Fruit fly (Drosophila melanogaster) whole organism, prepupa: ENCODE results near the gene CG14551.

Experiments used
- CG10631 ChIP-seq: fragments of 200-800 bp; sonication (Bioruptor generic); optimal IDR thresholded peaks from 2 replicates; lab custom pipeline; 2016; ENCODE audit warnings: missing biosample characterization, missing genetic modification characterization
- CG10669 ChIP-seq: fragments of 200-800 bp; sonication (Bioruptor generic); optimal IDR thresholded peaks from 3 replicates; lab custom pipeline; 2018; ENCODE audit warnings: missing biosample characterization, mild to moderate bottlenecking, missing genetic modification characterization, moderate library complexity
- CG11294 ChIP-seq: fragments of 200-800 bp; sonication (Bioruptor generic); IDR thresholded peaks from 2 replicates; pipeline ENCODE4 v1.3.6; 2022; ENCODE audit warnings: missing biosample characterization, missing genetic modification characterization
- CG11762 ChIP-seq: fragments of 200-800 bp; sonication (Bioruptor generic); optimal IDR thresholded peaks from 3 replicates; lab custom pipeline; 2016; ENCODE audit warnings: missing biosample characterization, missing genetic modification characterization; ENCODE audit not compliant: insufficient read depth
- CG11902 ChIP-seq: fragments of 200-800 bp; sonication (Bioruptor generic); optimal IDR thresholded peaks from 3 replicates; lab custom pipeline; 2016; ENCODE audit warnings: missing biosample characterization, missing genetic modification characterization
- CG15336 ChIP-seq: fragments of 200-800 bp; sonication (Bioruptor generic); IDR thresholded peaks from 2 replicates; pipeline ENCODE4 v1.3.6; 2022; ENCODE audit warnings: missing biosample characterization, missing genetic modification characterization
- CG1621 ChIP-seq: fragments of 200-800 bp; sonication (Bioruptor generic); optimal IDR thresholded peaks from 3 replicates; lab custom pipeline; 2018; ENCODE audit warnings: missing biosample characterization, mild to moderate bottlenecking, missing genetic modification characterization
- CG16779 ChIP-seq: fragments of 200-800 bp; sonication (Bioruptor generic); optimal IDR thresholded peaks from 3 replicates; lab custom pipeline; 2017; ENCODE audit warnings: missing biosample characterization, mild to moderate bottlenecking, missing genetic modification characterization
- CG3032 ChIP-seq: fragments of 200-800 bp; optimal IDR thresholded peaks from 2 replicates; lab custom pipeline; 2019; ENCODE audit warnings: missing biosample characterization, mild to moderate bottlenecking, missing genetic modification characterization, moderate library complexity
- CG31627 ChIP-seq: fragments of 200-800 bp; sonication (Bioruptor generic); optimal IDR thresholded peaks from 3 replicates; lab custom pipeline; 2016; ENCODE audit warnings: missing biosample characterization, missing genetic modification characterization
- CG32006 ChIP-seq: fragments of 200-800 bp; sonication (Bioruptor generic); optimal IDR thresholded peaks from 3 replicates; lab custom pipeline; 2017; ENCODE audit warnings: missing biosample characterization, mild to moderate bottlenecking, missing genetic modification characterization
- CG34406 ChIP-seq: fragments of 200-800 bp; sonication (Bioruptor generic); optimal IDR thresholded peaks from 3 replicates; lab custom pipeline; 2016; ENCODE audit warnings: missing biosample characterization, missing genetic modification characterization
- CG3919 ChIP-seq: fragments of 200-800 bp; sonication (Bioruptor generic); optimal IDR thresholded peaks from 3 replicates; lab custom pipeline; 2016; ENCODE audit warnings: missing biosample characterization, missing genetic modification characterization
- CG6276 ChIP-seq: fragments of 200-800 bp; sonication (Bioruptor generic); optimal IDR thresholded peaks from 2 replicates; lab custom pipeline; 2017; ENCODE audit warnings: missing biosample characterization, mild to moderate bottlenecking, missing genetic modification characterization
- CG6792 ChIP-seq: fragments of 200-800 bp; sonication (Bioruptor generic); optimal IDR thresholded peaks from 3 replicates; lab custom pipeline; 2016; ENCODE audit warnings: missing biosample characterization, missing genetic modification characterization
- CG6808 ChIP-seq: fragments of 200-800 bp; sonication (Bioruptor generic); optimal IDR thresholded peaks from 3 replicates; lab custom pipeline; 2017; ENCODE audit warnings: missing biosample characterization, missing genetic modification characterization, mild to moderate bottlenecking, moderate library complexity, missing genetic modification reagents
- CG6854 ChIP-seq: fragments of 200-800 bp; sonication (Bioruptor generic); optimal IDR thresholded peaks from 2 replicates; lab custom pipeline; 2017; ENCODE audit warnings: missing biosample characterization, mild to moderate bottlenecking, missing genetic modification characterization
- CG7368 ChIP-seq: fragments of 200-800 bp; sonication (Bioruptor generic); optimal IDR thresholded peaks from 3 replicates; lab custom pipeline; 2016; ENCODE audit warnings: missing biosample characterization, missing genetic modification characterization
- CG8119 ChIP-seq: fragments of 200-800 bp; sonication (Bioruptor generic); IDR thresholded peaks from 3 replicates; pipeline ENCODE4 v1.3.6; 2022; ENCODE audit warnings: missing biosample characterization, missing genetic modification characterization
- CG8319 ChIP-seq: fragments of 200-800 bp; sonication (Bioruptor generic); optimal IDR thresholded peaks from 3 replicates; lab custom pipeline; 2016; ENCODE audit warnings: missing biosample characterization, missing genetic modification characterization
- CG8632 ChIP-seq: fragments of 200-800 bp; sonication (Bioruptor generic); optimal IDR thresholded peaks from 3 replicates; lab custom pipeline; 2016; ENCODE audit warnings: missing biosample characterization, missing genetic modification characterization
- CG9139 ChIP-seq: fragments of 200-800 bp; sonication (Bioruptor generic); optimal IDR thresholded peaks from 3 replicates; lab custom pipeline; 2017; ENCODE audit warnings: missing biosample characterization, mild to moderate bottlenecking, missing genetic modification characterization
- Eip78C ChIP-seq: fragments of 200-800 bp; sonication (Bioruptor generic); peaks from one replicate; lab custom pipeline; 2016; ENCODE audit warnings: missing biosample characterization, missing genetic modification characterization
- Eip93F ChIP-seq: fragments of 200-800 bp; sonication (Bioruptor generic); optimal IDR thresholded peaks from 2 replicates; lab custom pipeline; 2016; ENCODE audit warnings: missing biosample characterization, mild to moderate bottlenecking, missing genetic modification characterization
- Ets21C ChIP-seq: fragments of 200-800 bp; sonication (Bioruptor generic); optimal IDR thresholded peaks from 3 replicates; lab custom pipeline; 2016; ENCODE audit warnings: missing biosample characterization, missing genetic modification characterization
- Ets96B ChIP-seq: fragments of 200-800 bp; optimal IDR thresholded peaks from 2 replicates; lab custom pipeline; 2019; ENCODE audit warnings: missing biosample characterization, mild to moderate bottlenecking, missing genetic modification characterization, moderate library complexity
- Gug ChIP-seq: fragments of 200-800 bp; sonication (Bioruptor generic); IDR thresholded peaks from 2 replicates; pipeline ENCODE4 v1.3.6; 2022; ENCODE audit warnings: missing biosample characterization, missing genetic modification characterization
- Hr39 ChIP-seq: fragments of 200-800 bp; sonication (Bioruptor generic); optimal IDR thresholded peaks from 2 replicates; lab custom pipeline; 2016; ENCODE audit warnings: missing biosample characterization, missing genetic modification characterization
- Lpt ChIP-seq: fragments of 200-800 bp; sonication (Bioruptor generic); optimal IDR thresholded peaks from 3 replicates; lab custom pipeline; 2016; ENCODE audit warnings: missing biosample characterization, missing genetic modification characterization
- Met ChIP-seq: fragments of 200-800 bp; sonication (Bioruptor generic); optimal IDR thresholded peaks from 3 replicates; lab custom pipeline; 2016; ENCODE audit warnings: missing biosample characterization, missing genetic modification characterization
- OdsH ChIP-seq: fragments of 200-800 bp; sonication (Bioruptor generic); optimal IDR thresholded peaks from 3 replicates; lab custom pipeline; 2016; ENCODE audit warnings: missing biosample characterization, missing genetic modification characterization
- Sox14 ChIP-seq: fragments of 200-800 bp; sonication (Bioruptor generic); optimal IDR thresholded peaks from 3 replicates; lab custom pipeline; 2016; ENCODE audit warnings: missing biosample characterization, missing genetic modification characterization
- Sox15 ChIP-seq: fragments of 200-800 bp; sonication (Bioruptor generic); optimal IDR thresholded peaks from 3 replicates; lab custom pipeline; 2016; ENCODE audit warnings: missing biosample characterization, missing genetic modification characterization
- achi ChIP-seq: fragments of 200-800 bp; sonication (Bioruptor generic); optimal IDR thresholded peaks from 3 replicates; lab custom pipeline; 2016; ENCODE audit warnings: missing biosample characterization, missing genetic modification characterization
- acj6 ChIP-seq: fragments of 200-800 bp; sonication (Bioruptor generic); optimal IDR thresholded peaks from 3 replicates; lab custom pipeline; 2016; ENCODE audit warnings: missing biosample characterization, missing genetic modification characterization
- cyc ChIP-seq: fragments of 200-800 bp; sonication (Bioruptor generic); optimal IDR thresholded peaks from 3 replicates; lab custom pipeline; 2016; ENCODE audit warnings: missing biosample characterization, missing genetic modification characterization
- dsx ChIP-seq: fragments of 200-800 bp; optimal IDR thresholded peaks from 3 replicates; lab custom pipeline; 2019; ENCODE audit warnings: missing biosample characterization, mild to moderate bottlenecking, missing genetic modification characterization, moderate library complexity; ENCODE audit not compliant: poor library complexity, severe bottlenecking
- esn ChIP-seq: fragments of 200-800 bp; sonication (Bioruptor generic); optimal IDR thresholded peaks from 2 replicates; lab custom pipeline; 2016; ENCODE audit warnings: missing biosample characterization, mild to moderate bottlenecking, missing genetic modification characterization, moderate library complexity
- fd85E ChIP-seq: fragments of 200-800 bp; sonication (Bioruptor generic); optimal IDR thresholded peaks from 3 replicates; lab custom pipeline; 2016; ENCODE audit warnings: missing biosample characterization, missing genetic modification characterization
- fkh ChIP-seq: fragments of 200-800 bp; sonication (Bioruptor generic); optimal IDR thresholded peaks from 3 replicates; lab custom pipeline; 2017; ENCODE audit warnings: missing biosample characterization, mild to moderate bottlenecking, missing genetic modification characterization, moderate library complexity
- lz ChIP-seq: fragments of 200-800 bp; sonication (Bioruptor generic); optimal IDR thresholded peaks from 3 replicates; lab custom pipeline; 2016; ENCODE audit warnings: missing biosample characterization, missing genetic modification characterization
- salr ChIP-seq, 2 experiments: fragments of 200-800 bp; sonication (Bioruptor generic); optimal IDR thresholded peaks; 3 replicates each; lab custom pipeline; 2016 to 2018; ENCODE audit warnings: missing biosample characterization in 2 of 2, missing genetic modification characterization in 2 of 2, mild to moderate bottlenecking in 1 of 2
- spab ChIP-seq: fragments of 200-800 bp; sonication (Bioruptor generic); optimal IDR thresholded peaks from 2 replicates; lab custom pipeline; 2017; ENCODE audit warnings: missing biosample characterization, mild to moderate bottlenecking, missing genetic modification characterization, missing genetic modification reagents
- svp ChIP-seq: fragments of 200-800 bp; sonication (Bioruptor generic); peaks from one replicate; lab custom pipeline; 2016; ENCODE audit warnings: missing biosample characterization, missing genetic modification characterization
- topi ChIP-seq: fragments of 200-800 bp; sonication (Bioruptor generic); optimal IDR thresholded peaks from 3 replicates; lab custom pipeline; 2016; ENCODE audit warnings: missing biosample characterization, missing genetic modification characterization
- vri ChIP-seq: fragments of 200-800 bp; sonication (Bioruptor generic); optimal IDR thresholded peaks from 3 replicates; lab custom pipeline; 2016; ENCODE audit warnings: missing biosample characterization, mild to moderate bottlenecking, missing genetic modification characterization

Gene CG14551

dm6 chr3R:26055214-26055632, 7.6 kb downstream of the CG14551 start, which contains the start of gene Cmpk (continued):
- TF ChIP-seq achi (GFP tag; lab: Kevin White, UChicago): peak; percentile 70
- no peak for TF ChIP-seq Ets21C
- no peak for TF ChIP-seq CG6808 (GFP tag; lab: Kevin White, UChicago)
- peak; percentile 91 for TF ChIP-seq svp (GFP tag; lab: Kevin White, UChicago)
- TF ChIP-seq CG8119 (GFP tag; lab: Robert Waterston, UW): peak; percentile 55; the same call in 1 of the 3 replicates
- TF ChIP-seq CG3919 (GFP tag; lab: Kevin White, UChicago): peak; percentile 82
- TF ChIP-seq fd85E: peak; percentile 54
- TF ChIP-seq Sox14 (GFP tag; lab: Kevin White, UChicago): peak; percentile 44
- no peak for TF ChIP-seq CG10669
- peak; percentile 25 for TF ChIP-seq CG8319 (GFP tag; lab: Kevin White, UChicago)
- no peak for TF ChIP-seq Lpt (GFP tag; lab: Kevin White, UChicago)
- TF ChIP-seq CG16779 (tag; lab: Kevin White, UChicago): no peak
- TF ChIP-seq CG34406: peak; percentile 70
- TF ChIP-seq CG32006 (GFP tag; lab: Kevin White, UChicago): peak; percentile 2
- peak; percentile 53 for TF ChIP-seq CG8632 (GFP tag; lab: Kevin White, UChicago)
- peak; percentile 93 for TF ChIP-seq CG6854
- TF ChIP-seq Eip78C (GFP tag; lab: Kevin White, UChicago): peak; percentile 95
- no peak for TF ChIP-seq Eip93F
- no peak for TF ChIP-seq CG11294 (GFP tag; lab: Robert Waterston, UW)
- TF ChIP-seq lz (GFP tag; lab: Kevin White, UChicago): peak; percentile 55
- peak; percentile 35 for TF ChIP-seq dsx (GFP tag; lab: Kevin White, UChicago)
- TF ChIP-seq CG11902 (GFP tag; lab: Kevin White, UChicago): no peak
- peak; percentile 1 for TF ChIP-seq Ets96B (tag; lab: Kevin White, UChicago)
- TF ChIP-seq spab (GFP tag; lab: Kevin White, UChicago): no peak
- peak; percentile 74 for TF ChIP-seq Met (GFP tag; lab: Kevin White, UChicago)
- TF ChIP-seq CG3032: peak; percentile 22
- TF ChIP-seq fkh (GFP tag; lab: Kevin White, UChicago): peak; percentile 65
- TF ChIP-seq vri (GFP tag; lab: Kevin White, UChicago): peak; percentile 97
- TF ChIP-seq CG1621: peak; percentile 46
- no peak for TF ChIP-seq CG9139 (GFP tag; lab: Kevin White, UChicago)
- TF ChIP-seq CG7368 (GFP tag; lab: Kevin White, UChicago): peak; percentile 60
- TF ChIP-seq CG11762: no peak
- TF ChIP-seq CG6792: peak; percentile 68
- TF ChIP-seq Hr39 (GFP tag; lab: Kevin White, UChicago): peak; percentile 22
- peak; percentile 32 for TF ChIP-seq CG31627 (GFP tag; lab: Kevin White, UChicago)
- TF ChIP-seq, all 60 proteins: peak for 38

dm6 chr3R:26052150-26052908, 10.5 kb downstream of the CG14551 start, which contains the start of the genes Exo84 and Vps2:
Gene Exo84 (minus strand): TSS chr3R:26052257.
Gene Vps2 (plus strand): TSS chr3R:26052821.
- TF ChIP-seq Ets21C (peak; percentile 39), CG10669 (no peak), fkh (GFP tag; lab: Kevin White, UChicago) (no peak), Hr39 (GFP tag; lab: Kevin White, UChicago) (peak; percentile 69), CG31627 (GFP tag; lab: Kevin White, UChicago) (peak; percentile 63), lz (GFP tag; lab: Kevin White, UChicago) (peak; percentile 60), OdsH (no peak), Eip93F (no peak), CG10631 (GFP tag; lab: Kevin White, UChicago) (peak; percentile 73), Sox15 (GFP tag; lab: Kevin White, UChicago) (peak; percentile 73), Sox14 (GFP tag; lab: Kevin White, UChicago) (peak; percentile 48), acj6 (peak; percentile 59), CG6792 (peak; percentile 9), salr (GFP tag; optimal IDR thresholded peaks at IDR 0.05; lab: Kevin White, UChicago) (peak in 1 of 2 experiments; percentile 23), esn (GFP tag; lab: Kevin White, UChicago) (peak; percentile 67), CG11902 (GFP tag; lab: Kevin White, UChicago) (peak; percentile 2), CG6276 (GFP tag; lab: Kevin White, UChicago) (no peak), CG11762 (peak; percentile 28), CG15336 (no peak), svp (GFP tag; lab: Kevin White, UChicago) (no peak), cyc (GFP tag; lab: Kevin White, UChicago) (peak; percentile 46), Gug (GFP tag; lab: Robert Waterston, UW) (0 out of 2 replicates have a peak, but pooled peaks have one; percentile 19), CG3032 (peak; percentile 61), topi (GFP tag; lab: Kevin White, UChicago) (peak; percentile 40), Eip78C (GFP tag; lab: Kevin White, UChicago) (peak; percentile 70), CG9139 (GFP tag; lab: Kevin White, UChicago) (no peak)
